Fruit fly (Drosophila melanogaster) whole organism, embryonic: ENCODE results near the gene CG13137.

Source experiments
- BEAF-32 ChIP-seq: fragments of 200-800 bp; sonication (Bioruptor generic); optimal IDR thresholded peaks from 3 replicates; lab custom pipeline; 2017; ENCODE audit warnings: missing biosample characterization, missing genetic modification characterization, mild to moderate bottlenecking, moderate library complexity, missing genetic modification reagents
- CG11560 ChIP-seq: fragments of 200-800 bp; sonication (Bioruptor generic); IDR thresholded peaks from 3 replicates; pipeline ENCODE4 v1.3.6; 2022; ENCODE audit warnings: missing biosample characterization, missing genetic modification characterization
- CG15696 ChIP-seq: fragments of 200-800 bp; sonication (Bioruptor generic); optimal IDR thresholded peaks from 2 replicates; lab custom pipeline; 2019; ENCODE audit warnings: missing biosample characterization, mild to moderate bottlenecking, missing genetic modification characterization, moderate library complexity
- CG17359 ChIP-seq: fragments of 200-800 bp; sonication (Bioruptor generic); optimal IDR thresholded peaks from 3 replicates; lab custom pipeline; 2018; ENCODE audit warnings: missing biosample characterization, mild to moderate bottlenecking, missing genetic modification characterization, moderate library complexity
- CG17802 ChIP-seq: fragments of 200-800 bp; sonication (Bioruptor generic); optimal IDR thresholded peaks from 2 replicates; lab custom pipeline; 2018; ENCODE audit warnings: missing biosample characterization, mild to moderate bottlenecking, missing genetic modification characterization, moderate library complexity
- CG2202 ChIP-seq: fragments of 200-800 bp; sonication (Bioruptor generic); optimal IDR thresholded peaks from 2 replicates; lab custom pipeline; 2018; ENCODE audit warnings: missing biosample characterization, mild to moderate bottlenecking, missing genetic modification characterization
- CG2889 ChIP-seq: fragments of 200-800 bp; sonication (Bioruptor generic); IDR thresholded peaks from 3 replicates; pipeline ENCODE4 v1.3.6; 2022; ENCODE audit warnings: missing biosample characterization, missing genetic modification characterization
- CG31441 ChIP-seq: fragments of 200-800 bp; sonication (Bioruptor generic); IDR thresholded peaks from 2 replicates; pipeline ENCODE4 v1.3.6; 2022; ENCODE audit warnings: missing biosample characterization, missing genetic modification characterization
- CG32767 ChIP-seq: fragments of 200-800 bp; sonication (Bioruptor generic); IDR thresholded peaks from 2 replicates; pipeline ENCODE4 v1.3.6; 2022; ENCODE audit warnings: missing biosample characterization, missing genetic modification characterization
- CG32772 ChIP-seq: fragments of 200-800 bp; sonication (Bioruptor generic); IDR thresholded peaks from 2 replicates; pipeline ENCODE4 v1.3.6; 2022; ENCODE audit warnings: missing biosample characterization, missing genetic modification characterization
- CG9215 ChIP-seq: fragments of 200-800 bp; sonication (Bioruptor generic); IDR thresholded peaks from 2 replicates; pipeline ENCODE4 v1.3.6; 2022; ENCODE audit warnings: missing biosample characterization, missing genetic modification characterization
- CG9876 ChIP-seq: fragments of 200-800 bp; sonication (Bioruptor generic); optimal IDR thresholded peaks from 2 replicates; lab custom pipeline; 2016; ENCODE audit warnings: missing biosample characterization, missing genetic modification characterization
- CG9932 ChIP-seq: fragments of 200-800 bp; sonication (Bioruptor generic); IDR thresholded peaks from 2 replicates; pipeline ENCODE4 v1.3.6; 2022; ENCODE audit warnings: missing biosample characterization, missing genetic modification characterization
- CkIIα-i1 ChIP-seq: fragments of 200-800 bp; sonication (Bioruptor generic); IDR thresholded peaks from 2 replicates; pipeline ENCODE4 v1.3.6; 2022; ENCODE audit warnings: missing biosample characterization, missing genetic modification characterization
- Deaf1 ChIP-seq: fragments of 200-800 bp; optimal IDR thresholded peaks from 3 replicates; lab custom pipeline; 2019; ENCODE audit warnings: missing biosample characterization, mild to moderate bottlenecking, missing genetic modification characterization, moderate library complexity
- Dref ChIP-seq: fragments of 200-800 bp; sonication (Bioruptor generic); IDR thresholded peaks from 2 replicates; pipeline ENCODE4 v1.3.6; 2022; ENCODE audit warnings: missing biosample characterization, missing genetic modification characterization
- ERR ChIP-seq: fragments of 200-800 bp; sonication (Bioruptor generic); optimal IDR thresholded peaks from 2 replicates; lab custom pipeline; 2016; ENCODE audit warnings: missing biosample characterization, missing genetic modification characterization
- Fer3 ChIP-seq: fragments of 200-800 bp; sonication (Bioruptor generic); optimal IDR thresholded peaks from 2 replicates; lab custom pipeline; 2018; ENCODE audit warnings: missing biosample characterization, mild to moderate bottlenecking, missing genetic modification characterization, moderate library complexity
- HHEX ChIP-seq: fragments of 200-800 bp; sonication (Bioruptor generic); optimal IDR thresholded peaks from 3 replicates; lab custom pipeline; 2017; ENCODE audit warnings: missing biosample characterization, mild to moderate bottlenecking, missing genetic modification characterization, missing genetic modification reagents
- Hmr ChIP-seq: fragments of 200-800 bp; sonication (Bioruptor generic); optimal IDR thresholded peaks from 3 replicates; lab custom pipeline; 2017; ENCODE audit warnings: mild to moderate bottlenecking, missing biosample characterization, missing genetic modification reagents, missing genetic modification characterization
- Hmx ChIP-seq: fragments of 200-800 bp; sonication (Bioruptor generic); optimal IDR thresholded peaks from 2 replicates; lab custom pipeline; 2016; ENCODE audit warnings: missing biosample characterization, missing genetic modification characterization
- Hr78 ChIP-seq, 2 experiments: fragments of 200-800 bp in 1 of 2; fragments of >200 bp in 1 of 2; sonication (Bioruptor generic) in 1 of 2; optimal IDR thresholded peaks; 2 replicates each; lab custom pipeline; 2017 to 2019; ENCODE audit warnings: missing biosample characterization in 2 of 2, missing genetic modification characterization in 2 of 2, mild to moderate bottlenecking in 1 of 2, moderate library complexity in 1 of 2
- Lhr ChIP-seq: fragments of 200-800 bp; sonication (Bioruptor generic); optimal IDR thresholded peaks from 3 replicates; lab custom pipeline; 2017; ENCODE audit warnings: mild to moderate bottlenecking, missing biosample characterization, missing genetic modification reagents, missing genetic modification characterization
- Lim3 ChIP-seq: fragments of 200-800 bp; sonication (Bioruptor generic); IDR thresholded peaks from 2 replicates; pipeline ENCODE4 v1.3.6; 2022; ENCODE audit warnings: missing biosample characterization, missing genetic modification characterization
- Lpt ChIP-seq: fragments of >200 bp; optimal IDR thresholded peaks from 2 replicates; lab custom pipeline; 2018; ENCODE audit warnings: missing biosample characterization, missing genetic modification characterization
- Mad ChIP-seq: fragments of 200-800 bp; sonication (Bioruptor generic); optimal IDR thresholded peaks from 2 replicates; lab custom pipeline; 2016; ENCODE audit warnings: missing biosample characterization, missing genetic modification characterization
- Max ChIP-seq: fragments of 200-800 bp; sonication (Bioruptor generic); optimal IDR thresholded peaks from 2 replicates; lab custom pipeline; 2016; ENCODE audit warnings: missing biosample characterization, mild to moderate bottlenecking, missing genetic modification characterization
- Med ChIP-seq: fragments of 200-800 bp; sonication (Bioruptor generic); peaks from one replicate; lab custom pipeline; 2016; ENCODE audit warnings: missing biosample characterization, missing genetic modification characterization, mild to moderate bottlenecking, inconsistent platforms, moderate library complexity
- Mes4 ChIP-seq: fragments of 200-800 bp; sonication (Bioruptor generic); optimal IDR thresholded peaks from 2 replicates; lab custom pipeline; 2016; ENCODE audit warnings: missing biosample characterization, missing genetic modification characterization
- Nf-YA ChIP-seq: fragments of 200-800 bp; sonication (Bioruptor generic); IDR thresholded peaks from 2 replicates; pipeline ENCODE4 v1.3.6; 2022; ENCODE audit warnings: missing biosample characterization, missing genetic modification characterization
- Rfx ChIP-seq: fragments of 200-800 bp; sonication (Bioruptor generic); IDR thresholded peaks from 2 replicates; pipeline ENCODE4 v1.3.6; 2022; ENCODE audit warnings: missing biosample characterization, missing genetic modification characterization
- Scr ChIP-seq: fragments of 200-800 bp; sonication (Bioruptor generic); IDR thresholded peaks from 2 replicates; pipeline ENCODE4 v1.3.6; 2022; ENCODE audit warnings: missing biosample characterization, missing genetic modification characterization; ENCODE audit not compliant: partially characterized antibody
- Six4 ChIP-seq: fragments of 200-800 bp; sonication (Bioruptor generic); optimal IDR thresholded peaks from 2 replicates; lab custom pipeline; 2016; ENCODE audit warnings: missing biosample characterization, missing genetic modification characterization
- ara ChIP-seq: fragments of 200-800 bp; sonication (Bioruptor generic); IDR thresholded peaks from 2 replicates; pipeline ENCODE4 v1.3.6; 2022; ENCODE audit warnings: missing biosample characterization, missing genetic modification characterization
- emc ChIP-seq: fragments of 200-800 bp; sonication (Bioruptor generic); optimal IDR thresholded peaks from 2 replicates; lab custom pipeline; 2016; ENCODE audit warnings: missing biosample characterization, missing genetic modification characterization
- fd102C ChIP-seq: fragments of 200-800 bp; sonication (Bioruptor generic); optimal IDR thresholded peaks from 2 replicates; lab custom pipeline; 2018; ENCODE audit warnings: missing biosample characterization, mild to moderate bottlenecking, missing genetic modification characterization, moderate library complexity
- fru ChIP-seq: fragments of >200 bp; optimal IDR thresholded peaks from 2 replicates; lab custom pipeline; 2017
- ftz-f1 ChIP-seq: fragments of 200-800 bp; sonication (Bioruptor generic); optimal IDR thresholded peaks from 2 replicates; lab custom pipeline; 2016; ENCODE audit warnings: missing biosample characterization, missing genetic modification characterization
- gfzf ChIP-seq: fragments of 200-800 bp; sonication (Bioruptor generic); optimal IDR thresholded peaks from 2 replicates; lab custom pipeline; 2016; ENCODE audit warnings: missing biosample characterization, mild to moderate bottlenecking, missing genetic modification characterization, moderate library complexity
- gsb ChIP-seq: fragments of 200-800 bp; sonication (Bioruptor generic); IDR thresholded peaks from 2 replicates; pipeline ENCODE4 v1.3.6; 2022; ENCODE audit warnings: missing biosample characterization, missing genetic modification characterization
- hkb ChIP-seq, 2 experiments: fragments of 200-800 bp in 1 of 2; fragments of >200 bp in 1 of 2; sonication (Bioruptor generic) in 1 of 2; IDR thresholded peaks in 1 of 2; optimal IDR thresholded peaks in 1 of 2; 2 replicates each; pipeline versions ENCODE4 v1.3.6 to Lab custom; 2017 to 2022; ENCODE audit warnings: missing biosample characterization in 1 of 2, missing genetic modification characterization in 1 of 2
- kni ChIP-seq: fragments of 200-800 bp; sonication (Bioruptor generic); optimal IDR thresholded peaks from 3 replicates; lab custom pipeline; 2017; ENCODE audit warnings: mild to moderate bottlenecking, missing biosample characterization, missing genetic modification reagents, missing genetic modification characterization
- mirr ChIP-seq: fragments of 200-800 bp; sonication (Bioruptor generic); optimal IDR thresholded peaks from 3 replicates; lab custom pipeline; 2018; ENCODE audit warnings: missing biosample characterization, mild to moderate bottlenecking, missing genetic modification characterization
- pros ChIP-seq: fragments of 200-800 bp; sonication (Bioruptor generic); optimal IDR thresholded peaks from 3 replicates; lab custom pipeline; 2019; ENCODE audit warnings: missing biosample characterization, mild to moderate bottlenecking, missing genetic modification characterization, moderate library complexity
- pum ChIP-seq: fragments of 200-800 bp; sonication (Bioruptor generic); optimal IDR thresholded peaks from 2 replicates; lab custom pipeline; 2016; ENCODE audit warnings: missing biosample characterization, missing genetic modification characterization
- pzg ChIP-seq: fragments of 200-800 bp; sonication (Bioruptor generic); optimal IDR thresholded peaks from 3 replicates; lab custom pipeline; 2018; ENCODE audit warnings: missing biosample characterization, mild to moderate bottlenecking, missing genetic modification characterization, moderate library complexity
- rib ChIP-seq: fragments of 200-800 bp; sonication (Bioruptor generic); IDR thresholded peaks from 2 replicates; pipeline ENCODE4 v1.3.6; 2022; ENCODE audit warnings: missing biosample characterization, missing genetic modification characterization
- sisA ChIP-seq: fragments of 200-800 bp; sonication (Bioruptor generic); IDR thresholded peaks from 2 replicates; pipeline ENCODE4 v1.3.6; 2022; ENCODE audit warnings: missing biosample characterization, missing genetic modification characterization
- sna ChIP-seq: fragments of 200-800 bp; sonication (Bioruptor generic); IDR thresholded peaks from 2 replicates; pipeline ENCODE4 v1.3.6; 2022; ENCODE audit warnings: missing biosample characterization, missing genetic modification characterization; ENCODE audit not compliant: partially characterized antibody
- stc ChIP-seq: fragments of 200-800 bp; sonication (Bioruptor generic); IDR thresholded peaks from 2 replicates; pipeline ENCODE4 v1.3.6; 2022; ENCODE audit warnings: missing biosample characterization, missing genetic modification characterization
- yki ChIP-seq: fragments of >200 bp; optimal IDR thresholded peaks from 3 replicates; lab custom pipeline; 2018
- zen ChIP-seq: fragments of 200-800 bp; sonication (Bioruptor generic); optimal IDR thresholded peaks from 3 replicates; lab custom pipeline; 2018; ENCODE audit warnings: missing biosample characterization, mild to moderate bottlenecking, missing genetic modification characterization, moderate library complexity

Gene CG13137

dm6 chr2L:10143334-10143733 lies 29.2 kb upstream of the CG13137 start (continued):
- TF ChIP-seq hkb (optimal IDR thresholded peaks at IDR 0.05; lab: Kevin White, UChicago) (no peak), hkb (GFP tag; IDR thresholded peaks at IDR 0.05; lab: Robert Waterston, UW) (no peak), mirr (GFP tag; lab: Kevin White, UChicago) (peak; percentile 72), CkIIα-i1 (GFP tag; lab: Robert Waterston, UW) (no peak), pros (GFP tag; lab: Kevin White, UChicago) (no peak), Six4 (GFP tag; lab: Kevin White, UChicago) (no peak), Scr (GFP tag; lab: Robert Waterston, UW) (no peak), stc (GFP tag; lab: Robert Waterston, UW) (peak; percentile 51; the same call in 1 of the 2 replicates), CG11560 (tag; lab: Robert Waterston, UW) (no peak), Med (GFP tag; lab: Kevin White, UChicago) (peak; percentile 88), gfzf (GFP tag; lab: Kevin White, UChicago) (no peak), CG31441 (peak; percentile 32; the same call in 1 of the 2 replicates), yki (lab: Kevin White, UChicago) (no peak), pzg (GFP tag; lab: Kevin White, UChicago) (peak; percentile 16), ERR (GFP tag; lab: Kevin White, UChicago) (no peak), rib (GFP tag; lab: Robert Waterston, UW) (no peak), CG9876 (GFP tag; lab: Kevin White, UChicago) (no peak), fd102C (no peak), CG2889 (GFP tag; lab: Robert Waterston, UW) (no peak), CG17359 (tag; lab: Kevin White, UChicago) (peak; percentile 25), fru (lab: Kevin White, UChicago) (no peak), Nf-YA (GFP tag; lab: Robert Waterston, UW) (no peak), Rfx (GFP tag; lab: Robert Waterston, UW) (peak; percentile 52), CG17802 (no peak), CG2202 (tag; lab: Kevin White, UChicago) (no peak), Lpt (no peak), CG9215 (no peak), Mad (GFP tag; lab: Kevin White, UChicago) (no peak), sna (no peak), Hmx (GFP tag; lab: Kevin White, UChicago) (no peak), HHEX (GFP tag; lab: Kevin White, UChicago) (peak; percentile 68), zen (tag; lab: Kevin White, UChicago) (peak; percentile 1), CG15696 (tag; lab: Kevin White, UChicago) (no peak), Hr78 (GFP tag; optimal IDR thresholded peaks at IDR 0.05; lab: Kevin White, UChicago) (no peak), ara (GFP tag; lab: Robert Waterston, UW) (no peak), Hmr (GFP tag; lab: Kevin White, UChicago) (no peak), ftz-f1 (GFP tag; lab: Kevin White, UChicago) (no peak), CG9932 (GFP tag; lab: Robert Waterston, UW) (no peak), Lhr (GFP tag; lab: Kevin White, UChicago) (no peak), Deaf1 (tag; lab: Kevin White, UChicago) (peak; percentile 21), Lim3 (no peak), CG32772 (0 out of 2 replicates have a peak, but pooled peaks have one; percentile 19), kni (GFP tag; lab: Kevin White, UChicago) (peak; percentile 49), gsb (GFP tag; lab: Robert Waterston, UW) (0 out of 2 replicates have a peak, but pooled peaks have one; percentile 30), Fer3 (peak; percentile 58), CG32767 (GFP tag; lab: Robert Waterston, UW) (no peak), Dref (GFP tag; lab: Robert Waterston, UW) (no peak), sisA (GFP tag; lab: Robert Waterston, UW) (no peak), Mes4 (GFP tag; lab: Kevin White, UChicago) (no peak), Max (GFP tag; lab: Kevin White, UChicago) (peak; percentile 24), emc (no peak), pum (GFP tag; lab: Kevin White, UChicago) (no peak), BEAF-32 (GFP tag; lab: Kevin White, UChicago) (no peak)
